Fruit fly (Drosophila melanogaster) whole organism, embryonic: ENCODE results near the gene CG43367.
A peak's percentile ranks its signal among the peaks of the same experiment; 100 is the strongest.

ENCODE experiments used
- Atf6 ChIP-seq: fragments of 200-800 bp; sonication (Bioruptor generic); IDR thresholded peaks from 2 replicates; pipeline ENCODE4 v1.3.6; 2022; ENCODE audit warnings: missing biosample characterization, missing genetic modification characterization
- CG10209 ChIP-seq: fragments of 200-800 bp; sonication (Bioruptor generic); optimal IDR thresholded peaks from 3 replicates; lab custom pipeline; 2017; ENCODE audit warnings: missing biosample characterization, mild to moderate bottlenecking, missing genetic modification characterization, missing genetic modification reagents
- CG10267 ChIP-seq: fragments of 200-800 bp; sonication (Bioruptor generic); optimal IDR thresholded peaks from 2 replicates; lab custom pipeline; 2018; ENCODE audit warnings: missing biosample characterization, mild to moderate bottlenecking, missing genetic modification characterization, moderate library complexity
- CG10274 ChIP-seq: fragments of 200-800 bp; sonication (Bioruptor generic); optimal IDR thresholded peaks from 3 replicates; lab custom pipeline; 2017; ENCODE audit warnings: missing biosample characterization, mild to moderate bottlenecking, missing genetic modification characterization
- CG10979 ChIP-seq: fragments of 200-800 bp; sonication (Bioruptor generic); optimal IDR thresholded peaks from 2 replicates; lab custom pipeline; 2018; ENCODE audit warnings: missing biosample characterization, mild to moderate bottlenecking, missing genetic modification characterization, moderate library complexity
- CG12104 ChIP-seq: fragments of 200-800 bp; sonication (Bioruptor generic); optimal IDR thresholded peaks from 3 replicates; lab custom pipeline; 2016; ENCODE audit warnings: missing biosample characterization, missing genetic modification characterization
- CG1233 ChIP-seq: fragments of 200-800 bp; sonication (Bioruptor generic); optimal IDR thresholded peaks from 4 replicates; lab custom pipeline; 2018; ENCODE audit warnings: missing biosample characterization, mild to moderate bottlenecking, missing genetic modification characterization
- CG12659 ChIP-seq: fragments of 200-800 bp; sonication (Bioruptor generic); optimal IDR thresholded peaks from 3 replicates; lab custom pipeline; 2017; ENCODE audit warnings: mild to moderate bottlenecking, missing biosample characterization, missing genetic modification reagents, missing genetic modification characterization
- CG15073 ChIP-seq: fragments of 200-800 bp; sonication (Bioruptor generic); optimal IDR thresholded peaks from 2 replicates; lab custom pipeline; 2016; ENCODE audit warnings: missing biosample characterization, missing genetic modification characterization
- CG1603 ChIP-seq: fragments of 200-800 bp; sonication (Bioruptor generic); optimal IDR thresholded peaks from 2 replicates; lab custom pipeline; 2019; ENCODE audit warnings: missing biosample characterization, mild to moderate bottlenecking, missing genetic modification characterization, moderate library complexity
- CG17186 ChIP-seq: fragments of 200-800 bp; sonication (Bioruptor generic); optimal IDR thresholded peaks from 3 replicates; lab custom pipeline; 2017; ENCODE audit warnings: missing biosample characterization, missing genetic modification reagents, missing genetic modification characterization
- CG17359 ChIP-seq: fragments of 200-800 bp; sonication (Bioruptor generic); optimal IDR thresholded peaks from 3 replicates; lab custom pipeline; 2018; ENCODE audit warnings: missing biosample characterization, mild to moderate bottlenecking, missing genetic modification characterization, moderate library complexity
- CG17612 ChIP-seq: fragments of 200-800 bp; sonication (Bioruptor generic); IDR thresholded peaks from 2 replicates; pipeline ENCODE4 v1.3.6; 2022; ENCODE audit warnings: missing biosample characterization, missing genetic modification characterization
- CG18599 ChIP-seq: fragments of 200-800 bp; sonication (Bioruptor generic); optimal IDR thresholded peaks from 3 replicates; lab custom pipeline; 2017; ENCODE audit warnings: missing biosample characterization, missing genetic modification characterization, mild to moderate bottlenecking, moderate library complexity, missing genetic modification reagents
- CG5180 ChIP-seq: fragments of 200-800 bp; sonication (Bioruptor generic); optimal IDR thresholded peaks from 3 replicates; lab custom pipeline; 2017; ENCODE audit warnings: missing biosample characterization, missing genetic modification characterization, mild to moderate bottlenecking, moderate library complexity, missing genetic modification reagents
- CG5953 ChIP-seq: fragments of 200-800 bp; sonication (Bioruptor generic); IDR thresholded peaks from 2 replicates; pipeline ENCODE4 v1.3.6; 2022; ENCODE audit warnings: missing biosample characterization, missing genetic modification characterization
- CG6813 ChIP-seq: fragments of 200-800 bp; sonication (Bioruptor generic); optimal IDR thresholded peaks from 2 replicates; lab custom pipeline; 2017; ENCODE audit warnings: missing biosample characterization, missing genetic modification characterization, mild to moderate bottlenecking, moderate library complexity, missing genetic modification reagents
- CG9437 ChIP-seq: fragments of 200-800 bp; sonication (Bioruptor generic); optimal IDR thresholded peaks from 2 replicates; lab custom pipeline; 2018; ENCODE audit warnings: missing biosample characterization, mild to moderate bottlenecking, missing genetic modification characterization
- CG9797 ChIP-seq: fragments of 200-800 bp; sonication (Bioruptor generic); optimal IDR thresholded peaks from 3 replicates; lab custom pipeline; 2018; ENCODE audit warnings: missing biosample characterization, mild to moderate bottlenecking, missing genetic modification characterization
- Chrac-16 ChIP-seq: fragments of 200-800 bp; sonication (Bioruptor generic); optimal IDR thresholded peaks from 3 replicates; lab custom pipeline; 2016; ENCODE audit warnings: missing biosample characterization, missing genetic modification characterization
- D ChIP-seq, 2 experiments: fragments of 200-800 bp in 1 of 2; fragments of >200 bp in 1 of 2; sonication (Bioruptor generic) in 1 of 2; optimal IDR thresholded peaks; 2 replicates in 1 of 2; 3 replicates in 1 of 2; lab custom pipeline; 2017; ENCODE audit warnings: mild to moderate bottlenecking in 1 of 2, missing biosample characterization in 1 of 2, missing genetic modification characterization in 1 of 2, missing genetic modification reagents in 1 of 2
- Dfd ChIP-seq, 2 experiments: fragments of >200 bp; optimal IDR thresholded peaks; 2 replicates each; lab custom pipeline; 2017; ENCODE audit warnings: missing biosample characterization in 2 of 2, missing genetic modification characterization in 2 of 2
- Doc3 ChIP-seq: fragments of 200-800 bp; sonication (Bioruptor generic); IDR thresholded peaks from 3 replicates; pipeline ENCODE4 v1.3.6; 2022; ENCODE audit warnings: missing biosample characterization, missing genetic modification characterization; ENCODE audit not compliant: partially characterized antibody
- HmgD ChIP-seq: fragments of 200-800 bp; sonication (Bioruptor generic); optimal IDR thresholded peaks from 3 replicates; lab custom pipeline; 2016; ENCODE audit warnings: missing biosample characterization, missing genetic modification characterization
- Hmr ChIP-seq: fragments of 200-800 bp; sonication (Bioruptor generic); optimal IDR thresholded peaks from 3 replicates; lab custom pipeline; 2017; ENCODE audit warnings: mild to moderate bottlenecking, missing biosample characterization, missing genetic modification reagents, missing genetic modification characterization
- Mes4 ChIP-seq: fragments of 200-800 bp; sonication (Bioruptor generic); optimal IDR thresholded peaks from 2 replicates; lab custom pipeline; 2016; ENCODE audit warnings: missing biosample characterization, missing genetic modification characterization
- Oaz ChIP-seq: fragments of 200-800 bp; sonication (Bioruptor generic); IDR thresholded peaks from 2 replicates; pipeline ENCODE4 v1.3.6; 2022; ENCODE audit warnings: missing biosample characterization, missing genetic modification characterization
- Oli ChIP-seq: fragments of 200-800 bp; sonication (Bioruptor generic); optimal IDR thresholded peaks from 2 replicates; lab custom pipeline; 2018; ENCODE audit warnings: missing biosample characterization, mild to moderate bottlenecking, missing genetic modification characterization, moderate library complexity
- PHDP ChIP-seq: fragments of 200-800 bp; sonication (Bioruptor generic); optimal IDR thresholded peaks from 3 replicates; lab custom pipeline; 2018; ENCODE audit warnings: missing biosample characterization, mild to moderate bottlenecking, missing genetic modification characterization, moderate library complexity
- Poxn ChIP-seq: fragments of 200-800 bp; sonication (Bioruptor generic); IDR thresholded peaks from 2 replicates; pipeline ENCODE4 v1.3.6; 2022; ENCODE audit warnings: missing biosample characterization, missing genetic modification characterization
- az2 ChIP-seq: fragments of 200-800 bp; sonication (Bioruptor generic); optimal IDR thresholded peaks from 3 replicates; lab custom pipeline; 2016; ENCODE audit warnings: missing biosample characterization, missing genetic modification characterization
- cwo ChIP-seq: fragments of 200-800 bp; sonication (Bioruptor generic); optimal IDR thresholded peaks from 3 replicates; lab custom pipeline; 2017; ENCODE audit warnings: missing biosample characterization, missing genetic modification characterization, mild to moderate bottlenecking, moderate library complexity, missing genetic modification reagents
- dan ChIP-seq: fragments of 200-800 bp; sonication (Bioruptor generic); IDR thresholded peaks from 2 replicates; pipeline ENCODE4 v1.3.6; 2022; ENCODE audit warnings: missing biosample characterization, missing genetic modification characterization
- dmrt99B ChIP-seq: fragments of 200-800 bp; sonication (Bioruptor generic); optimal IDR thresholded peaks from 2 replicates; lab custom pipeline; 2018; ENCODE audit warnings: missing biosample characterization, mild to moderate bottlenecking, missing genetic modification characterization, moderate library complexity
- dysf ChIP-seq: fragments of 200-800 bp; sonication (Bioruptor generic); IDR thresholded peaks from 3 replicates; pipeline ENCODE4 v1.3.6; 2022; ENCODE audit warnings: missing biosample characterization, missing genetic modification characterization
- en ChIP-seq: fragments of 200-800 bp; sonication (Bioruptor generic); optimal IDR thresholded peaks from 2 replicates; lab custom pipeline; 2016; ENCODE audit warnings: missing biosample characterization, missing genetic modification characterization
- ewg ChIP-seq: fragments of 200-800 bp; sonication (Bioruptor generic); optimal IDR thresholded peaks from 3 replicates; lab custom pipeline; 2017; ENCODE audit warnings: mild to moderate bottlenecking, missing biosample characterization, missing genetic modification reagents, missing genetic modification characterization
- gsb-n ChIP-seq: fragments of 200-800 bp; sonication (Bioruptor generic); optimal IDR thresholded peaks from 3 replicates; lab custom pipeline; 2018; ENCODE audit warnings: missing biosample characterization, mild to moderate bottlenecking, missing genetic modification characterization
- kni ChIP-seq: fragments of 200-800 bp; sonication (Bioruptor generic); optimal IDR thresholded peaks from 3 replicates; lab custom pipeline; 2017; ENCODE audit warnings: mild to moderate bottlenecking, missing biosample characterization, missing genetic modification reagents, missing genetic modification characterization
- nmo ChIP-seq: fragments of 200-800 bp; sonication (Bioruptor generic); optimal IDR thresholded peaks from 2 replicates; lab custom pipeline; 2018; ENCODE audit warnings: missing biosample characterization, mild to moderate bottlenecking, missing genetic modification characterization, moderate library complexity
- nom ChIP-seq: fragments of 200-800 bp; sonication (Bioruptor generic); optimal IDR thresholded peaks from 2 replicates; lab custom pipeline; 2017; ENCODE audit warnings: missing biosample characterization, missing genetic modification characterization, mild to moderate bottlenecking, moderate library complexity, missing genetic modification reagents
- org-1 ChIP-seq: fragments of 200-800 bp; sonication (Bioruptor generic); optimal IDR thresholded peaks from 2 replicates; lab custom pipeline; 2017; ENCODE audit warnings: missing biosample characterization, missing genetic modification characterization
- pan ChIP-seq, 4 experiments: fragments of >200 bp in 3 of 4; fragments of 200-800 bp in 1 of 4; sonication (Bioruptor generic) in 1 of 4; optimal IDR thresholded peaks in 3 of 4; IDR thresholded peaks in 1 of 4; 2 replicates each; pipeline versions ENCODE4 v1.3.6 to Lab custom; 2017 to 2022; ENCODE audit warnings: missing biosample characterization in 2 of 4, missing genetic modification characterization in 2 of 4, mixed read lengths in 1 of 4
- slbo ChIP-seq: fragments of 200-800 bp; sonication (Bioruptor generic); IDR thresholded peaks from 2 replicates; pipeline ENCODE4 v1.3.6; 2022; ENCODE audit warnings: missing biosample characterization, missing genetic modification characterization
- stc ChIP-seq: fragments of 200-800 bp; sonication (Bioruptor generic); IDR thresholded peaks from 2 replicates; pipeline ENCODE4 v1.3.6; 2022; ENCODE audit warnings: missing biosample characterization, missing genetic modification characterization
- tin ChIP-seq: fragments of 200-800 bp; sonication (Bioruptor generic); optimal IDR thresholded peaks from 3 replicates; lab custom pipeline; 2016; ENCODE audit warnings: missing biosample characterization, missing genetic modification characterization
- usp ChIP-seq: fragments of >200 bp; optimal IDR thresholded peaks from 2 replicates; lab custom pipeline; 2017; ENCODE audit warnings: missing biosample characterization, missing genetic modification characterization
- vnd ChIP-seq: fragments of 200-800 bp; sonication (Bioruptor generic); IDR thresholded peaks from 3 replicates; pipeline ENCODE4 v1.3.6; 2022; ENCODE audit warnings: missing biosample characterization, missing genetic modification characterization; ENCODE audit not compliant: partially characterized antibody
- yki ChIP-seq: fragments of >200 bp; optimal IDR thresholded peaks from 3 replicates; lab custom pipeline; 2018

Gene CG43367

dm6 chr3L:4269920-4270319, 76.1 kb downstream of the CG43367 start (continued):
- TF ChIP-seq dmrt99B (tag; lab: Kevin White, UChicago) (peak; percentile 85), Poxn (GFP tag; lab: Robert Waterston, UW) (no peak), CG9797 (GFP tag; lab: Kevin White, UChicago) (no peak), D (optimal IDR thresholded peaks at IDR 0.05; lab: Kevin White, UChicago) (no peak), D (GFP tag; optimal IDR thresholded peaks at IDR 0.05; lab: Kevin White, UChicago) (peak; percentile 71), CG18599 (GFP tag; lab: Kevin White, UChicago) (peak; percentile 80), CG6813 (peak; percentile 65), CG5953 (GFP tag; lab: Robert Waterston, UW) (peak; percentile 53; the same call in 1 of the 2 replicates), gsb-n (peak; percentile 61), CG17359 (tag; lab: Kevin White, UChicago) (peak; percentile 81), CG10979 (tag; lab: Kevin White, UChicago) (peak; percentile 82), Hmr (GFP tag; lab: Kevin White, UChicago) (peak; percentile 65), CG17612 (GFP tag; lab: Robert Waterston, UW) (no peak), CG5180 (peak; percentile 56), PHDP (tag; lab: Kevin White, UChicago) (peak; percentile 83), Oli (tag; lab: Kevin White, UChicago) (peak; percentile 83), CG10267 (peak; percentile 76), CG12104 (GFP tag; lab: Kevin White, UChicago) (peak; percentile 29), az2 (GFP tag; lab: Kevin White, UChicago) (peak; percentile 44), tin (GFP tag; lab: Kevin White, UChicago) (peak; percentile 44), stc (GFP tag; lab: Robert Waterston, UW) (peak; percentile 74), Doc3 (GFP tag; lab: Robert Waterston, UW) (no peak), yki (lab: Kevin White, UChicago) (no peak), Mes4 (GFP tag; lab: Kevin White, UChicago) (no peak), Atf6 (GFP tag; lab: Robert Waterston, UW) (peak; percentile 51; the same call in 1 of the 2 replicates), Dfd (GFP tag; optimal IDR thresholded peaks at IDR 0.05; lab: Kevin White, UChicago) (no peak), dysf (GFP tag; lab: Robert Waterston, UW) (peak; percentile 80), CG1603 (tag; lab: Kevin White, UChicago) (peak; percentile 6), usp (GFP tag; lab: Kevin White, UChicago) (no peak), en (GFP tag; lab: Kevin White, UChicago) (no peak), vnd (GFP tag; lab: Robert Waterston, UW) (no peak), CG12659 (GFP tag; lab: Kevin White, UChicago) (peak; percentile 65), CG1233 (GFP tag; lab: Kevin White, UChicago) (peak; percentile 76), kni (GFP tag; lab: Kevin White, UChicago) (peak; percentile 63), org-1 (GFP tag; lab: Kevin White, UChicago) (peak; percentile 71), CG17186 (GFP tag; lab: Kevin White, UChicago) (no peak), nom (GFP tag; lab: Kevin White, UChicago) (peak; percentile 48), ewg (GFP tag; lab: Kevin White, UChicago) (peak; percentile 46), Oaz (peak; percentile 31; the same call in 1 of the 2 replicates), CG9437 (GFP tag; lab: Kevin White, UChicago) (peak; percentile 52), slbo (GFP tag; lab: Robert Waterston, UW) (no peak; the same call in none of the 2 replicates), nmo (GFP tag; lab: Kevin White, UChicago) (peak; percentile 81), cwo (GFP tag; lab: Kevin White, UChicago) (peak; percentile 68), HmgD (GFP tag; lab: Kevin White, UChicago) (no peak), CG10209 (GFP tag; lab: Kevin White, UChicago) (peak; percentile 66), dan (GFP tag; lab: Robert Waterston, UW) (no peak), CG15073 (no peak), pan (optimal IDR thresholded peaks at IDR 0.05; lab: Kevin White, UChicago) (no peak), pan (GFP tag; optimal IDR thresholded peaks at IDR 0.05 in 1 of 2, IDR thresholded peaks at IDR 0.05 in 1 of 2) (peak in 1 of 2 experiments; percentile 69), CG10274 (GFP tag; lab: Kevin White, UChicago) (no peak), Chrac-16 (peak; percentile 48)
